Worm (Caenorhabditis elegans) whole organism, young adult: ENCODE measurements around the gene ced-7.

Experiments used
- B0035.1 ChIP-seq: sonication (generic microtip); optimal IDR thresholded peaks from 2 replicates; lab custom pipeline; 2016; ENCODE audit warnings: missing genetic modification characterization, mild to moderate bottlenecking, missing compliant biosample characterization, missing genotype, missing genetic modification reagents
- F57C9.4 ChIP-seq: sonication (generic microtip); optimal IDR thresholded peaks from 2 replicates; lab custom pipeline; 2017; ENCODE audit warnings: mild to moderate bottlenecking, missing genetic modification characterization, missing compliant biosample characterization
- cebp-2 ChIP-seq: fragments of 200-800 bp; sonication (Bioruptor generic); IDR thresholded peaks from 2 replicates; pipeline ENCODE4 v1.3.6; 2022; ENCODE audit warnings: missing genetic modification characterization, missing compliant biosample characterization
- nhr-90 ChIP-seq: sonication (generic microtip); optimal IDR thresholded peaks from 2 replicates; lab custom pipeline; 2016; ENCODE audit warnings: missing genotype, mild to moderate bottlenecking, missing genetic modification characterization, missing compliant biosample characterization

- TF ChIP-seq B0035.1 (tag; lab: Kevin White, UChicago): no peak
- no peak for TF ChIP-seq cebp-2 (GFP tag; lab: Robert Waterston, UW)
- no peak for TF ChIP-seq F57C9.4 (tag; lab: Kevin White, UChicago)
- TF ChIP-seq nhr-90 (tag; lab: Kevin White, UChicago): no peak
Measured at ce11 chrIII:9568451-9568850, 11.4 kb downstream of the ced-7 start, which contains the start of gene C48B4.13.
